Fruit fly (Drosophila melanogaster) whole organism, embryonic: Measurements from ENCODE around the gene Arp8.

Experiments used
- Blimp-1 ChIP-seq: fragments of 200-800 bp; sonication (Bioruptor generic); optimal IDR thresholded peaks from 3 replicates; lab custom pipeline; 2018; ENCODE audit warnings: missing biosample characterization, missing genetic modification characterization, mild to moderate bottlenecking, moderate library complexity, missing genetic modification reagents
- CG1024 ChIP-seq: fragments of 200-800 bp; sonication (Bioruptor generic); IDR thresholded peaks from 2 replicates; pipeline ENCODE4 v1.3.6; 2022; ENCODE audit warnings: missing biosample characterization, missing genetic modification characterization
- CG10654 ChIP-seq: fragments of 200-800 bp; sonication (Bioruptor generic); optimal IDR thresholded peaks from 2 replicates; lab custom pipeline; 2016; ENCODE audit warnings: missing biosample characterization, missing genetic modification characterization
- CG11504 ChIP-seq: fragments of 200-800 bp; sonication (Bioruptor generic); optimal IDR thresholded peaks from 3 replicates; lab custom pipeline; 2019; ENCODE audit warnings: missing biosample characterization, mild to moderate bottlenecking, missing genetic modification characterization, moderate library complexity
- CG12236 ChIP-seq: fragments of 200-800 bp; sonication (Bioruptor generic); optimal IDR thresholded peaks from 2 replicates; lab custom pipeline; 2016; ENCODE audit warnings: missing biosample characterization, missing genetic modification characterization
- CG12391 ChIP-seq: fragments of 200-800 bp; sonication (Bioruptor generic); optimal IDR thresholded peaks from 3 replicates; lab custom pipeline; 2018; ENCODE audit warnings: missing biosample characterization, mild to moderate bottlenecking, missing genetic modification characterization, moderate library complexity
- CG12769 ChIP-seq: fragments of 200-800 bp; sonication (Bioruptor generic); optimal IDR thresholded peaks from 2 replicates; lab custom pipeline; 2019; ENCODE audit warnings: missing biosample characterization, mild to moderate bottlenecking, missing genetic modification characterization, moderate library complexity
- CG13424 ChIP-seq: fragments of 200-800 bp; sonication (Bioruptor generic); optimal IDR thresholded peaks from 2 replicates; lab custom pipeline; 2019; ENCODE audit warnings: missing biosample characterization, mild to moderate bottlenecking, missing genetic modification characterization, moderate library complexity
- CG15011 ChIP-seq: fragments of 200-800 bp; sonication (Bioruptor generic); optimal IDR thresholded peaks from 3 replicates; lab custom pipeline; 2018; ENCODE audit warnings: missing biosample characterization, mild to moderate bottlenecking, missing genetic modification characterization
- CG17328 ChIP-seq: fragments of 200-800 bp; sonication (Bioruptor generic); IDR thresholded peaks from 2 replicates; pipeline ENCODE4 v1.3.6; 2022; ENCODE audit warnings: missing biosample characterization, missing genetic modification characterization
- CG18619 ChIP-seq: fragments of 200-800 bp; sonication (Bioruptor generic); optimal IDR thresholded peaks from 3 replicates; lab custom pipeline; 2017; ENCODE audit warnings: missing biosample characterization, mild to moderate bottlenecking, missing genetic modification characterization
- CG2129 ChIP-seq: fragments of 200-800 bp; sonication (Bioruptor generic); IDR thresholded peaks from 2 replicates; pipeline ENCODE4 v1.3.6; 2022; ENCODE audit warnings: missing biosample characterization, missing genetic modification characterization; ENCODE audit not compliant: partially characterized antibody
- CG31365 ChIP-seq: fragments of 200-800 bp; sonication (Bioruptor generic); optimal IDR thresholded peaks from 2 replicates; lab custom pipeline; 2018; ENCODE audit warnings: missing biosample characterization, mild to moderate bottlenecking, missing genetic modification characterization
- CG32767 ChIP-seq: fragments of 200-800 bp; sonication (Bioruptor generic); IDR thresholded peaks from 2 replicates; pipeline ENCODE4 v1.3.6; 2022; ENCODE audit warnings: missing biosample characterization, missing genetic modification characterization
- CG34376 ChIP-seq: fragments of 200-800 bp; sonication (Bioruptor generic); optimal IDR thresholded peaks from 2 replicates; lab custom pipeline; 2018; ENCODE audit warnings: missing biosample characterization, mild to moderate bottlenecking, missing genetic modification characterization
- CG3995 ChIP-seq: fragments of 200-800 bp; sonication (Bioruptor generic); optimal IDR thresholded peaks from 3 replicates; lab custom pipeline; 2016; ENCODE audit warnings: missing biosample characterization, missing genetic modification characterization
- CG6175 ChIP-seq: fragments of 200-800 bp; sonication (Bioruptor generic); IDR thresholded peaks from 3 replicates; pipeline ENCODE4 v1.3.6; 2022; ENCODE audit warnings: missing biosample characterization, missing genetic modification characterization
- CG6813 ChIP-seq: fragments of 200-800 bp; sonication (Bioruptor generic); optimal IDR thresholded peaks from 2 replicates; lab custom pipeline; 2017; ENCODE audit warnings: missing biosample characterization, missing genetic modification characterization, mild to moderate bottlenecking, moderate library complexity, missing genetic modification reagents
- CG7928 ChIP-seq: fragments of 200-800 bp; sonication (Bioruptor generic); optimal IDR thresholded peaks from 2 replicates; lab custom pipeline; 2017; ENCODE audit warnings: missing biosample characterization, mild to moderate bottlenecking, missing genetic modification characterization
- CG8388 ChIP-seq: fragments of 200-800 bp; sonication (Bioruptor generic); optimal IDR thresholded peaks from 2 replicates; lab custom pipeline; 2019; ENCODE audit warnings: missing biosample characterization, mild to moderate bottlenecking, missing genetic modification characterization, moderate library complexity
- CG9817 ChIP-seq: fragments of 200-800 bp; sonication (Bioruptor generic); optimal IDR thresholded peaks from 2 replicates; lab custom pipeline; 2018; ENCODE audit warnings: missing biosample characterization, mild to moderate bottlenecking, missing genetic modification characterization, moderate library complexity
- Dek ChIP-seq: fragments of 200-800 bp; sonication (Bioruptor generic); optimal IDR thresholded peaks from 3 replicates; lab custom pipeline; 2019; ENCODE audit warnings: missing biosample characterization, mild to moderate bottlenecking, missing genetic modification characterization, moderate library complexity
- Dip2 ChIP-seq: fragments of 200-800 bp; sonication (Bioruptor generic); IDR thresholded peaks from 2 replicates; pipeline ENCODE4 v1.3.6; 2022; ENCODE audit warnings: missing biosample characterization, missing genetic modification characterization
- Dip3 ChIP-seq: fragments of 200-800 bp; sonication (Bioruptor generic); optimal IDR thresholded peaks from 3 replicates; lab custom pipeline; 2016; ENCODE audit warnings: missing biosample characterization, missing genetic modification characterization
- E2f1 ChIP-seq: fragments of 200-800 bp; sonication (Bioruptor generic); IDR thresholded peaks from 2 replicates; pipeline ENCODE4 v1.3.6; 2022; ENCODE audit warnings: missing biosample characterization, missing genetic modification characterization
- Fer1 ChIP-seq: fragments of 200-800 bp; sonication (Bioruptor generic); optimal IDR thresholded peaks from 2 replicates; lab custom pipeline; 2017; ENCODE audit warnings: missing biosample characterization, mild to moderate bottlenecking, missing genetic modification characterization
- H15 ChIP-seq: fragments of 200-800 bp; sonication (Bioruptor generic); IDR thresholded peaks from 3 replicates; pipeline ENCODE4 v1.3.6; 2022; ENCODE audit warnings: missing biosample characterization, missing genetic modification characterization
- Hsf ChIP-seq: fragments of 200-800 bp; sonication (Bioruptor generic); optimal IDR thresholded peaks from 3 replicates; lab custom pipeline; 2016; ENCODE audit warnings: missing biosample characterization, missing genetic modification characterization
- Lpt ChIP-seq: fragments of >200 bp; optimal IDR thresholded peaks from 2 replicates; lab custom pipeline; 2018; ENCODE audit warnings: missing biosample characterization, missing genetic modification characterization
- MBD-R2 ChIP-seq: fragments of 200-800 bp; sonication (Bioruptor generic); IDR thresholded peaks from 2 replicates; pipeline ENCODE4 v1.3.6; 2022; ENCODE audit warnings: missing biosample characterization, missing genetic modification characterization
- TFAM ChIP-seq: fragments of 200-800 bp; sonication (Bioruptor generic); optimal IDR thresholded peaks from 2 replicates; lab custom pipeline; 2017; ENCODE audit warnings: missing biosample characterization, missing genetic modification characterization, inconsistent platforms
- ap ChIP-seq: fragments of 200-800 bp; sonication (Bioruptor generic); IDR thresholded peaks from 2 replicates; pipeline ENCODE4 v1.3.6; 2022; ENCODE audit warnings: missing biosample characterization, missing genetic modification characterization
- btn ChIP-seq: fragments of 200-800 bp; sonication (Bioruptor generic); optimal IDR thresholded peaks from 2 replicates; lab custom pipeline; 2016; ENCODE audit warnings: missing biosample characterization, missing genetic modification characterization
- chinmo ChIP-seq: fragments of 200-800 bp; sonication (Bioruptor generic); IDR thresholded peaks from 4 replicates; pipeline ENCODE4 v1.3.6; 2022; ENCODE audit warnings: missing biosample characterization, missing genetic modification characterization; ENCODE audit not compliant: partially characterized antibody
- crol ChIP-seq: fragments of 200-800 bp; sonication (Bioruptor generic); IDR thresholded peaks from 2 replicates; pipeline ENCODE4 v1.3.6; 2022; ENCODE audit warnings: missing biosample characterization, missing genetic modification characterization
- disco-r ChIP-seq: fragments of 200-800 bp; sonication (Bioruptor generic); optimal IDR thresholded peaks from 2 replicates; lab custom pipeline; 2016; ENCODE audit warnings: missing biosample characterization, missing genetic modification characterization
- fd3F ChIP-seq: fragments of 200-800 bp; sonication (Bioruptor generic); optimal IDR thresholded peaks from 2 replicates; lab custom pipeline; 2018; ENCODE audit warnings: missing biosample characterization, mild to moderate bottlenecking, missing genetic modification characterization, moderate library complexity
- gcm2 ChIP-seq: fragments of 200-800 bp; sonication (Bioruptor generic); optimal IDR thresholded peaks from 2 replicates; lab custom pipeline; 2016; ENCODE audit warnings: missing biosample characterization, missing genetic modification characterization
- gro ChIP-seq: fragments of 200-800 bp; sonication (Bioruptor generic); optimal IDR thresholded peaks from 2 replicates; lab custom pipeline; 2016; ENCODE audit warnings: missing biosample characterization, missing genetic modification characterization
- gt ChIP-seq: fragments of 200-800 bp; sonication (Bioruptor generic); IDR thresholded peaks from 2 replicates; pipeline ENCODE4 v1.3.6; 2022; ENCODE audit warnings: missing biosample characterization, missing genetic modification characterization
- ham ChIP-seq: fragments of 200-800 bp; sonication (Bioruptor generic); IDR thresholded peaks from 2 replicates; pipeline ENCODE4 v1.3.6; 2022; ENCODE audit warnings: missing biosample characterization, missing genetic modification characterization
- her ChIP-seq: fragments of 200-800 bp; sonication (Bioruptor generic); optimal IDR thresholded peaks from 2 replicates; lab custom pipeline; 2016; ENCODE audit warnings: missing biosample characterization, missing genetic modification characterization
- mam ChIP-seq: fragments of 200-800 bp; sonication (Bioruptor generic); optimal IDR thresholded peaks from 3 replicates; lab custom pipeline; 2016; ENCODE audit warnings: missing biosample characterization, missing genetic modification characterization
- mirr ChIP-seq: fragments of 200-800 bp; sonication (Bioruptor generic); optimal IDR thresholded peaks from 3 replicates; lab custom pipeline; 2018; ENCODE audit warnings: missing biosample characterization, mild to moderate bottlenecking, missing genetic modification characterization
- nau ChIP-seq: fragments of 200-800 bp; sonication (Bioruptor generic); optimal IDR thresholded peaks from 3 replicates; lab custom pipeline; 2017; ENCODE audit warnings: missing biosample characterization, mild to moderate bottlenecking, missing genetic modification characterization, missing genetic modification reagents
- nmo ChIP-seq: fragments of 200-800 bp; sonication (Bioruptor generic); optimal IDR thresholded peaks from 2 replicates; lab custom pipeline; 2018; ENCODE audit warnings: missing biosample characterization, mild to moderate bottlenecking, missing genetic modification characterization, moderate library complexity
- otp ChIP-seq: fragments of 200-800 bp; sonication (Bioruptor generic); IDR thresholded peaks from 3 replicates; pipeline ENCODE4, ENCODE4 v1.3.6; 2022; ENCODE audit warnings: missing biosample characterization, missing genetic modification characterization
- run ChIP-seq: fragments of 200-800 bp; sonication (Bioruptor generic); optimal IDR thresholded peaks from 3 replicates; lab custom pipeline; 2018; ENCODE audit warnings: missing biosample characterization, mild to moderate bottlenecking, missing genetic modification characterization
- salm ChIP-seq: fragments of 200-800 bp; sonication (Bioruptor generic); optimal IDR thresholded peaks from 2 replicates; lab custom pipeline; 2018; ENCODE audit warnings: missing biosample characterization, mild to moderate bottlenecking, missing genetic modification characterization
- sqz ChIP-seq: fragments of 200-800 bp; sonication (Bioruptor generic); optimal IDR thresholded peaks from 3 replicates; lab custom pipeline; 2018; ENCODE audit warnings: missing biosample characterization, mild to moderate bottlenecking, missing genetic modification characterization
- trh ChIP-seq: fragments of 200-800 bp; sonication (Bioruptor generic); optimal IDR thresholded peaks from 2 replicates; lab custom pipeline; 2016; ENCODE audit warnings: missing biosample characterization, missing genetic modification characterization
- tup ChIP-seq: fragments of 200-800 bp; sonication (Bioruptor generic); optimal IDR thresholded peaks from 2 replicates; lab custom pipeline; 2016; ENCODE audit warnings: missing biosample characterization, mild to moderate bottlenecking, missing genetic modification characterization, moderate library complexity
- yki ChIP-seq: fragments of >200 bp; optimal IDR thresholded peaks from 3 replicates; lab custom pipeline; 2018

Arp8 gene

DNA sequence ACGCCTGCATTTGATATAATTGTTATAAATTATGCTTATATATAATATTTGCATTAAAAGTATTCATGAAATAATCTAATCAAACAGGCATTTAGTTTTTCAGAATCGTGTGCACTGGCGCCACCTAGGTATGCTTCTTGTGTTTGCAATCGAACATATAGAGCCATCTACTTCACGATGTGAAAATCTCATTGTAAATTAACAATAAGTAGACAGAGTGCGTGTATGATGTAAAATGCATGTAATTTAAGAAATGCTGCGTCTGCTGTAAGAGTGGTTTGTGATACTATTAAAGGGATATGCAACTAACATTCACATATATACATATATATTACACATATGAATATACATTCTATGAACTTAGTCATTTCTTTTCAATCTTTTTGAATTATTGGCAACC is 40.3 kb downstream of the Arp8 start (continued):
- TF ChIP-seq crol (GFP tag; lab: Robert Waterston, UW) (no peak), MBD-R2 (peak; percentile 19; the same call in 1 of the 2 replicates), CG2129 (GFP tag; lab: Robert Waterston, UW) (no peak), Dek (tag; lab: Kevin White, UChicago) (peak; percentile 16), CG6813 (no peak), CG12769 (tag; lab: Kevin White, UChicago) (peak; percentile 31), CG3995 (GFP tag; lab: Kevin White, UChicago) (no peak), CG11504 (tag; lab: Kevin White, UChicago) (no peak), ham (no peak), fd3F (no peak), salm (no peak), nau (GFP tag; lab: Kevin White, UChicago) (no peak), Dip3 (GFP tag; lab: Kevin White, UChicago) (no peak), TFAM (GFP tag; lab: Kevin White, UChicago) (no peak), CG10654 (GFP tag; lab: Kevin White, UChicago) (no peak), yki (lab: Kevin White, UChicago) (no peak), tup (GFP tag; lab: Kevin White, UChicago) (no peak), trh (no peak), CG15011 (GFP tag; lab: Kevin White, UChicago) (no peak), CG31365 (tag; lab: Kevin White, UChicago) (peak; percentile 9), CG7928 (GFP tag; lab: Kevin White, UChicago) (no peak), CG32767 (GFP tag; lab: Robert Waterston, UW) (no peak), chinmo (peak; percentile 90), CG8388 (GFP tag; lab: Kevin White, UChicago) (no peak), CG12236 (GFP tag; lab: Kevin White, UChicago) (no peak), gro (no peak), gcm2 (no peak), H15 (no peak), CG9817 (tag; lab: Kevin White, UChicago) (peak; percentile 57), CG1024 (GFP tag; lab: Robert Waterston, UW) (no peak), Hsf (GFP tag; lab: Kevin White, UChicago) (peak; percentile 45), CG18619 (GFP tag; lab: Kevin White, UChicago) (no peak), run (tag; lab: Kevin White, UChicago) (no peak), CG6175 (no peak), her (no peak), nmo (GFP tag; lab: Kevin White, UChicago) (peak; percentile 44), CG12391 (tag; lab: Kevin White, UChicago) (peak; percentile 19), Fer1 (GFP tag; lab: Kevin White, UChicago) (no peak), gt (GFP tag; lab: Robert Waterston, UW) (no peak), disco-r (no peak), mirr (GFP tag; lab: Kevin White, UChicago) (no peak), CG13424 (tag; lab: Kevin White, UChicago) (peak; percentile 29), Dip2 (GFP tag; lab: Robert Waterston, UW) (peak; percentile 98), CG17328 (no peak), sqz (GFP tag; lab: Kevin White, UChicago) (no peak), Lpt (GFP tag; lab: Kevin White, UChicago) (no peak), ap (GFP tag; lab: Robert Waterston, UW) (no peak), CG34376 (GFP tag; lab: Kevin White, UChicago) (no peak), btn (GFP tag; lab: Kevin White, UChicago) (no peak), mam (GFP tag; lab: Kevin White, UChicago) (peak; percentile 16), E2f1 (no peak), otp (GFP tag; lab: Robert Waterston, UW) (no peak), Blimp-1 (peak; percentile 26)
